Fruit fly (Drosophila melanogaster) S2 (cell line): ENCODE results near the gene CG9915.
A peak's percentile ranks its signal among the peaks of the same experiment; 100 is the strongest.

ENCODE experiments used
- CG8478 ChIP-seq: fragments of >200 bp; optimal IDR thresholded peaks from 2 replicates; lab custom pipeline; 2018
- CTCF ChIP-seq, 2 experiments: fragments of >200 bp; optimal IDR thresholded peaks; 2 replicates each; lab custom pipeline; 2018

The CG9915 gene

dm6 chrX:16286083-16286666 is 26.8 kb downstream of the CG9915 start, which contains the start of gene UQCR-14:
TSS of gene UQCR-14 (plus strand) at chrX:16286288.
- TF ChIP-seq CTCF (optimal IDR thresholded peaks at IDR 0.05; lab: Kevin White, UChicago), result peak in 1 of 2 experiments; percentile 7
- no peak for TF ChIP-seq CG8478 (lab: Kevin White, UChicago)

dm6 chrX:16285186-16285585 is 27.8 kb downstream of the CG9915 start:
- TF ChIP-seq CG8478 (lab: Kevin White, UChicago) (no peak), CTCF (optimal IDR thresholded peaks at IDR 0.05; lab: Kevin White, UChicago) (no peak)

dm6 chrX:16281717-16282529 is 31.0 kb downstream of the CG9915 start:
- TF ChIP-seq CG8478 (lab: Kevin White, UChicago), result no peak
- no peak for TF ChIP-seq CTCF (optimal IDR thresholded peaks at IDR 0.05; lab: Kevin White, UChicago)

- TF ChIP-seq CTCF (optimal IDR thresholded peaks at IDR 0.05; lab: Kevin White, UChicago) (no peak), CG8478 (lab: Kevin White, UChicago) (no peak)
Measured at dm6 chrX:16281305-16281704, 31.6 kb downstream of the CG9915 start.

dm6 chrX:16279340-16279941 is 33.5 kb downstream of the CG9915 start:
- no peak for TF ChIP-seq CG8478 (lab: Kevin White, UChicago)
- no peak for TF ChIP-seq CTCF (optimal IDR thresholded peaks at IDR 0.05; lab: Kevin White, UChicago)

- no peak for TF ChIP-seq CTCF (optimal IDR thresholded peaks at IDR 0.05; lab: Kevin White, UChicago)
- no peak for TF ChIP-seq CG8478 (lab: Kevin White, UChicago)
Measured at dm6 chrX:16278783-16279182, 34.2 kb downstream of the CG9915 start.

- TF ChIP-seq CG8478 (lab: Kevin White, UChicago), result no peak
- TF ChIP-seq CTCF (optimal IDR thresholded peaks at IDR 0.05; lab: Kevin White, UChicago), result peak; percentile 20 to 36
Measured at dm6 chrX:16277878-16278506, 34.9 kb downstream of the CG9915 start, which contains the start of gene eas. TSS of gene eas (plus strand) at chrX:16278328.

DNA sequence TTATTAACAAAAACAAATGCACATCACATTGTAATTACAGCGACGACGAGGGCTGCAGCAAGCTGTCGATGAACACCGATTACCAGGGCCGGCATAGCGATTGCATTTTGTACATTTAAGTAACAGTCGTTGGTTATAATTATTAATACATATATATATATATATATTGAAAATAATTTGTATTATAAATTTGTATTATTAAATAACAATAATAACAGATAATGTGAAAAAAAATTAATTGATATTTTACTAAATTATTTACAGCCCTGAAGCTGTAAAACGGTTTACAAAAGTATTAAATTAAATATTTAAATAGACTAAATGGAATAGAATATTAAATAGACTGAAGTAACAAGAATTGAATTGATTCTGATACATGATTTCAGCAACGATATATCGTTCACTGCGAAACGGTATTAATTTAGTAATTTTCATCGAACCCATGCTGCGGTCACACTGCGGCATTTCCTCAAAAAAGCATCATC is 37.0 kb downstream of the CG9915 start, which contains the start of the genes kat80 and Prosalpha4:
TSS of gene kat80 (minus strand) at position 327 of the 485 bp plus-strand sequence.
TSS of gene Prosalpha4 (plus strand) at position 417 of the 485 bp plus-strand sequence.
- TF ChIP-seq CTCF (optimal IDR thresholded peaks at IDR 0.05; lab: Kevin White, UChicago) (no peak), CG8478 (lab: Kevin White, UChicago) (no peak)

- no peak for TF ChIP-seq CG8478 (lab: Kevin White, UChicago)
- no peak for TF ChIP-seq CTCF (optimal IDR thresholded peaks at IDR 0.05; lab: Kevin White, UChicago)
Measured at dm6 chrX:16275168-16275853, 37.6 kb downstream of the CG9915 start.

DNA sequence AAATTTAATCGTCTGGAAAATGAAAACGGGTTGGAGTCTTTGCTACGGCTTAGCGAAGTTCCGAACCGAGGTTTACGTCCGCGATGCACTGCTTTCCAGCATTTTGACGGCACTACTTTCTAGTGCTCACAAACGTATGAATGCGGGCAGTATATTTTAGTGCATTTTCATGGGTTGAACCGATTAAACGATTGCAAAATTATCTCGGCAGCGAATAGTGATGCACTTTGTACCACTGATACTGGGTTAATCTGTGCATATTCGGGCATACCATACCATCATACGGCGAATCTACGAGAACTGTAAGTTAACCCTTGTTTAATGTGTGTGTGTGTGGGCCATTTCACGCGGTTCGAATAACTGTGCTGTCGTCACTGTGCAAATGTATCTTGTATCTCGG is 42.1 kb downstream of the CG9915 start, which contains the start of gene Mfe2:
TSS of gene Mfe2 (plus strand) at position 157 of the 400 bp plus-strand sequence.
- peak; percentile 71 to 77 for TF ChIP-seq CTCF (optimal IDR thresholded peaks at IDR 0.05; lab: Kevin White, UChicago)
- TF ChIP-seq CG8478 (lab: Kevin White, UChicago), result no peak

DNA sequence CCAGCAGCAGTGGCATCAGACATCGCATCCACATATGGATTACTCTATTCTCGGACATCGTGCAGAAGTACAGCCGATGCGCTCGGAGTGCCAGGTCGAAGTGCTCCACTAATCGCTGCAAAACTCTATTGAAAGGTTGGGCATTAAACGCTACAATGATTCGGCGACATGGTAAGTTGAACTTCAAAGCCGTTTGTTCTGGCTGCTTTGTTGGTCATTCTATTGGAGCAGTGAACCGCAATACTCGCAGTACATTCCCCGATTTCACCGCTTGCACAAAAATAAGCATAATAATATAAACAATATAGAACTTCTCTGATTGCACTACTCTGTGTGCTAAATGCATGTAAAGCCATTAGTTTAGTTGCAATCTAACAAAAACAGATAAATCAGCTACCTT is 46.5 kb downstream of the CG9915 start, which contains the start of gene CG12507:
TSS of gene CG12507 (minus strand) at position 101 of the 400 bp plus-strand sequence.
- no peak for TF ChIP-seq CTCF (optimal IDR thresholded peaks at IDR 0.05; lab: Kevin White, UChicago)
- TF ChIP-seq CG8478 (lab: Kevin White, UChicago), result no peak

DNA sequence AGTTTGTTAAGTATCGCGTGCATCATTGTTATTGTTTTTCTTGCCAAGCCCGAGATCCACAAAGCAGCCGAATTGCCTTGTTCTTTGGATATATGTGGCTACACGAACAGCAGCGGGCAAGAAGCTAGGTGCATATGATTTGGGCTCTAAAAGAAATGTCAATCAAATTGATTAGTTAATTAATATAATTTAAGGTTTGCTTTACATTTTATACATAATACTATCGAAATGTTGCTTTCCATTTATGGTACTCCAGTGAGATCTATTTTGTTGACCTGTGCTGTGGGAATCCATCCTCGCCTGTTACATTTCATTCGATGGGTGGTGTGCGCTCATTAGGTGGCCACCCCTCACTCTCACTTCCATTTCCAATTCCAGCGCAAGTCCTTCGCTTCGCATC is 49.5 kb downstream of the CG9915 start:
- TF ChIP-seq CTCF (optimal IDR thresholded peaks at IDR 0.05; lab: Kevin White, UChicago), result no peak
